Worm (Caenorhabditis elegans): ENCODE data around the gene JC8.4.

ce11 chrIV:13221657-13222056, 21.8 kb upstream of the JC8.4 start, which contains the start of gene C48D1.5:
- no peak for TF ChIP-seq him-1 (tag; optimal IDR thresholded peaks at IDR 0.05)
- no peak for TF ChIP-seq dao-5 (tag; optimal IDR thresholded peaks at IDR 0.05)
- no peak for TF ChIP-seq W03F9.2 (tag; optimal IDR thresholded peaks at IDR 0.05)

Measured in whole organism, L4/young adult.